Fruit fly (Drosophila melanogaster): ENCODE measurements around the gene CG11052.
A peak's percentile ranks its signal among the peaks of the same experiment; 100 is the strongest.

Gene CG11052

dm6 chr3R:8013121-8014009 lies 4.3 kb upstream of the CG11052 start, which contains the start of the genes CG10435 and Pbp95 (continued):
- TF ChIP-seq fd59A (GFP tag; optimal IDR thresholded peaks at IDR 0.05) (no peak), dsx (GFP tag; optimal IDR thresholded peaks at IDR 0.05; ENCODE audit: poor library complexity, severe bottlenecking) (no peak), pdm3 (GFP tag; optimal IDR thresholded peaks at IDR 0.05) (no peak), fd85E (GFP tag; optimal IDR thresholded peaks at IDR 0.05) (no peak), CG10631 (GFP tag; optimal IDR thresholded peaks at IDR 0.05) (peak; percentile 44), CG8119 (GFP tag; IDR thresholded peaks at IDR 0.05) (0 out of 3 replicates have a peak, but pooled peaks have one; percentile 14), ss (GFP tag; optimal IDR thresholded peaks at IDR 0.05) (no peak), CG7368 (GFP tag; optimal IDR thresholded peaks at IDR 0.05) (peak; percentile 37), CG11902 (GFP tag; optimal IDR thresholded peaks at IDR 0.05) (peak; percentile 29), esn (GFP tag; optimal IDR thresholded peaks at IDR 0.05) (peak; percentile 55), Hr39 (GFP tag; optimal IDR thresholded peaks at IDR 0.05) (peak; percentile 54), Smox (GFP tag; optimal IDR thresholded peaks at IDR 0.05) (no peak), topi (GFP tag; optimal IDR thresholded peaks at IDR 0.05) (no peak), vri (GFP tag; optimal IDR thresholded peaks at IDR 0.05) (no peak), CG1621 (tag; optimal IDR thresholded peaks at IDR 0.05) (no peak), acj6 (GFP tag; optimal IDR thresholded peaks at IDR 0.05) (no peak), CG8632 (GFP tag; optimal IDR thresholded peaks at IDR 0.05) (no peak), CG6808 (GFP tag; optimal IDR thresholded peaks at IDR 0.05) (no peak), Sox102F (GFP tag; optimal IDR thresholded peaks at IDR 0.05) (no peak), CG6792 (GFP tag; optimal IDR thresholded peaks at IDR 0.05) (no peak), svp (GFP tag) (peak; percentile 97), Sox15 (GFP tag; optimal IDR thresholded peaks at IDR 0.05) (no peak), OdsH (GFP tag; optimal IDR thresholded peaks at IDR 0.05) (no peak), CG32006 (GFP tag; optimal IDR thresholded peaks at IDR 0.05) (no peak), spab (GFP tag; optimal IDR thresholded peaks at IDR 0.05) (no peak), Eip78C (GFP tag) (no peak), Eip93F (GFP tag; optimal IDR thresholded peaks at IDR 0.05) (no peak), eg (GFP tag; IDR thresholded peaks at IDR 0.05) (no peak; the same call in 1 of the 3 replicates), Lpt (GFP tag; optimal IDR thresholded peaks at IDR 0.05) (peak; percentile 45), achi (GFP tag; optimal IDR thresholded peaks at IDR 0.05) (no peak), CG15336 (GFP tag; IDR thresholded peaks at IDR 0.05) (no peak), lz (GFP tag; optimal IDR thresholded peaks at IDR 0.05) (peak; percentile 58), CG11294 (GFP tag; IDR thresholded peaks at IDR 0.05) (0 out of 2 replicates have a peak, but pooled peaks have one; percentile 24), CG34406 (GFP tag; optimal IDR thresholded peaks at IDR 0.05) (no peak), Gug (GFP tag; IDR thresholded peaks at IDR 0.05) (no peak), Ets21C (GFP tag; optimal IDR thresholded peaks at IDR 0.05) (peak; percentile 24), CG3919 (GFP tag; optimal IDR thresholded peaks at IDR 0.05) (no peak), CG11762 (GFP tag; optimal IDR thresholded peaks at IDR 0.05; ENCODE audit: insufficient read depth) (peak; percentile 3)

dm6 chr3R:8007595-8008255 lies 1.4 kb downstream of the CG11052 start, which contains the start of gene CG2767:
CG2767 (minus strand) TSS chr3R:8008110.
- TF ChIP-seq Hr4 (GFP tag; optimal IDR thresholded peaks at IDR 0.05): no peak
- TF ChIP-seq svp (GFP tag): peak; percentile 76
- TF ChIP-seq CG1621 (tag; optimal IDR thresholded peaks at IDR 0.05): no peak
- no peak for TF ChIP-seq Met (GFP tag; optimal IDR thresholded peaks at IDR 0.05)
- TF ChIP-seq Eip78C (GFP tag): peak; percentile 74
- no peak for TF ChIP-seq CG6808 (GFP tag; optimal IDR thresholded peaks at IDR 0.05)
- no peak for TF ChIP-seq CG11902 (GFP tag; optimal IDR thresholded peaks at IDR 0.05)
- TF ChIP-seq Sox14 (GFP tag; optimal IDR thresholded peaks at IDR 0.05): no peak
- TF ChIP-seq CG6854 (GFP tag; optimal IDR thresholded peaks at IDR 0.05): no peak
- no peak for TF ChIP-seq CG3919 (GFP tag; optimal IDR thresholded peaks at IDR 0.05)
- peak; percentile 40 for TF ChIP-seq esn (GFP tag; optimal IDR thresholded peaks at IDR 0.05)
- no peak for TF ChIP-seq acj6 (GFP tag; optimal IDR thresholded peaks at IDR 0.05)
- 0 out of 2 replicates have a peak, but pooled peaks have one; percentile 4 for TF ChIP-seq CG15336 (GFP tag; IDR thresholded peaks at IDR 0.05)

All from whole organism, prepupa.